Fruit fly (Drosophila melanogaster): ENCODE data around the gene CG31638.

DNA sequence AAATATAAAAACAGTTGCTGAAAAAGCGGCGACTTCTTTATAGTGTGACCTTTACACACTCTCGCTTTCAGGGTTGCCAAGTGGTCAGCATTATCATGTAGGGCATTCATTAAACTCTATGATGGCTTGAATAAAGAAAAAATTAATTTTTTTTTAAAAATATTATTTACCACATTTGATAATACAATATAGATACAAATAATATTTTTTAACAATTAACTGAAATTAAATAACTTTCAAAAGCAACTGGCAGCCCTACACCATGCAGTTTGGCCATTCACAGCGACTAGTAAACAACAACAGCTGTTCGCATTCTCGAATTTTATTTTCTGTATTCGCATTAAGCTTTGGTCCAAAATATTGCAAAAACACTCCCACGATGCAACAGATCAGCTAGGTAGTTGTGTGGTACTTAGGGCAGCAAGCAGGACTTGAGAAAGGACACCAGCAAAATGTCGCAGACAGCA is at the start of gene CG31638, which contains the start of gene Phf5a:
- TF ChIP-seq CG12768 (GFP tag; optimal IDR thresholded peaks at IDR 0.05) (peak; percentile 97), CG33017 (tag; optimal IDR thresholded peaks at IDR 0.05) (peak; percentile 95), cnc (optimal IDR thresholded peaks at IDR 0.05) (no peak)
